Worm (Caenorhabditis elegans): ENCODE results near the gene srh-109.

ce11 chrV:17201847-17202246 is 18.4 kb downstream of the srh-109 start, which contains the start of gene Y68A4A.10:
- no peak for TF ChIP-seq skn-1 (tag; optimal IDR thresholded peaks at IDR 0.05)
- TF ChIP-seq hif-1 (tag; optimal IDR thresholded peaks at IDR 0.05), result no peak
- no peak for TF ChIP-seq attf-4 (tag; optimal IDR thresholded peaks at IDR 0.05)
- TF ChIP-seq dmd-9 (GFP tag; IDR thresholded peaks at IDR 0.05), result no peak

All from whole organism, L4 larva.